Worm (Caenorhabditis elegans): ENCODE measurements around the gene ifta-2.

DNA sequence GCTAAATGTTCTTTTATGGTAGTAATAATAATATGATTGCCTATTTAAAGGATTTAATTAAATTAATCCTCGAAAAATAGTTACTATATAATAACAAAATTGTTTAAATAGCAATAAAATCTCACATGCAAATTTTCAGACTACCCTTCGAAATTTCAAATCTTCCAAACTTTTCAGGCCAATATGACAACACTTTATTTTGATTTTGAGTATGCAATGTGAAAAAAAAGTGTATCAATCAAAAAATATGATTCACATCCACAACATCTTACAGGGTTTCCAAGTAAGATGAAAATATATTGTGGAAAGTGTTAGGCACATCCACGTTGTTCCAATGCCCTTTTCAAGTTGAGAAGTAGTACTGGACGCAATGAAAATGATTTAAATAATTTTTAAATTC lies 10.0 kb upstream of the ifta-2 start, which contains the start of gene snf-9:
- TF ChIP-seq nhr-11 (tag; optimal IDR thresholded peaks at IDR 0.05) (no peak), pha-4 (tag; optimal IDR thresholded peaks at IDR 0.05) (no peak), nhr-28 (tag; optimal IDR thresholded peaks at IDR 0.05) (no peak), sea-2 (GFP tag; optimal IDR thresholded peaks at IDR 0.05) (no peak), R02D3.7 (tag; optimal IDR thresholded peaks at IDR 0.05) (no peak), elt-1 (tag; optimal IDR thresholded peaks at IDR 0.05) (no peak), ceh-82 (tag; optimal IDR thresholded peaks at IDR 0.05) (no peak), unc-39 (tag; optimal IDR thresholded peaks at IDR 0.05) (no peak)

All from whole organism, L3 larva.